Worm (Caenorhabditis elegans) whole organism, L2 larva: Measurements from ENCODE around the gene abu-13.

ENCODE experiments used
- fos-1 ChIP-seq: fragments of 150-350 bp; optimal IDR thresholded peaks from 2 replicates; lab custom pipeline; 2014; ENCODE audit warnings: missing biosample characterization, missing genetic modification characterization
- lsy-2 ChIP-seq, 2 experiments: fragments of 150-350 bp in 1 of 2; sonication (generic microtip) in 1 of 2; optimal IDR thresholded peaks; 2 replicates each; lab custom pipeline; 2014 to 2017; ENCODE audit warnings: missing biosample characterization in 2 of 2, missing genetic modification characterization in 2 of 2

DNA sequence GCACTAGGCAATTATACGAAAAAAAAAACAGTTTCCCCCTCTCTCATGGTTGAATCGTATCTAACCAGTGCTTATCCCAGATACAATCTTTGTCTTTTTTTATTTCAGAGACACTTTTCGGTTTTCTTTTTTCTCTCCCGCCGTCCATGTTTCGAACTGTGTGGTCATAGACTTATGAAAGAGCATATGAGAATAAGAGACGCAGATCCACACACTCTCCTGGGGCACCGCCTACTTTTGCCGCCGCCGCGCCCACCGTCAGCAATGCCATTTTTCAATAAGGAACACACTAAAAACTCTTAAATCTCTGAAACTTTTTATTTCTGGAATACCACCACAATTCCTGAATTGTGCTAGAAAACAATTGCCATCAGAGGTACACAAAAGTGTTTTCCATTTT, 44.2 kb upstream of the abu-13 start, which contains the start of gene prk-1:
- TF ChIP-seq lsy-2 (tag; optimal IDR thresholded peaks at IDR 0.05; lab: Kevin White, UChicago) (no peak), fos-1 (no peak)
